Worm (Caenorhabditis elegans): Measurements from ENCODE around the gene T01D3.6.
A peak's percentile ranks its signal among the peaks of the same experiment; 100 is the strongest.

Gene T01D3.6

ce11 chrV:13762426-13763127 lies 46.0 kb downstream of the T01D3.6 start, which contains the start of gene F20G2.6:
Gene F20G2.6, plus strand, starts transcription at chrV:13763077.
- TF ChIP-seq nhr-12 (tag; optimal IDR thresholded peaks at IDR 0.05) (no peak), nhr-11 (tag; optimal IDR thresholded peaks at IDR 0.05) (no peak), eor-1 (tag; optimal IDR thresholded peaks at IDR 0.05) (no peak), egl-5 (tag; optimal IDR thresholded peaks at IDR 0.05) (no peak), ztf-11 (tag; optimal IDR thresholded peaks at IDR 0.05) (no peak), skn-1 (tag; optimal IDR thresholded peaks at IDR 0.05) (no peak), elt-3 (tag; optimal IDR thresholded peaks at IDR 0.05) (no peak), egl-27 (tag; optimal IDR thresholded peaks at IDR 0.05) (no peak), ceh-28 (tag; optimal IDR thresholded peaks at IDR 0.05) (no peak), lin-39 (tag; optimal IDR thresholded peaks at IDR 0.05) (no peak), ztf-4 (tag; optimal IDR thresholded peaks at IDR 0.05) (no peak), nhr-67 (tag; optimal IDR thresholded peaks at IDR 0.05) (no peak)

- TF ChIP-seq nhr-11 (tag; optimal IDR thresholded peaks at IDR 0.05) (peak; percentile 18), daf-12 (tag; optimal IDR thresholded peaks at IDR 0.05) (no peak), nhr-23 (tag; optimal IDR thresholded peaks at IDR 0.05) (no peak), R02D3.7 (tag; optimal IDR thresholded peaks at IDR 0.05) (no peak)
These were observed 47.1 kb downstream of the T01D3.6 start for ce11 chrV:13763723-13764122.

- TF ChIP-seq R02D3.7 (tag; optimal IDR thresholded peaks at IDR 0.05) (no peak), nhr-23 (tag; optimal IDR thresholded peaks at IDR 0.05) (peak; percentile 63)
These were observed 51.8 kb downstream of the T01D3.6 start, which contains the start of gene F20G2.3 for ce11 chrV:13768388-13768787. Gene F20G2.3, minus strand, starts transcription at chrV:13768488.

ce11 chrV:13768941-13769436 lies 52.4 kb downstream of the T01D3.6 start, which contains the start of gene nas-24:
Gene nas-24, plus strand, starts transcription at chrV:13769386.
- TF ChIP-seq mml-1 (tag; optimal IDR thresholded peaks at IDR 0.05) (no peak), elt-2 (tag; optimal IDR thresholded peaks at IDR 0.05) (peak; percentile 51), pqm-1 (tag; optimal IDR thresholded peaks at IDR 0.05) (peak; percentile 85), lsy-12 (tag; optimal IDR thresholded peaks at IDR 0.05) (no peak)
